Worm (Caenorhabditis elegans) whole organism, mixed stage, embryonic: Measurements from ENCODE around the gene fbxb-116.

Source experiments
- ceh-83 ChIP-seq: fragments of 200-800 bp; sonication (Bioruptor generic); optimal IDR thresholded peaks from 2 replicates; lab custom pipeline; 2018; ENCODE audit warnings: mild to moderate bottlenecking, missing genetic modification characterization, missing compliant biosample characterization
- nhr-28 ChIP-seq: fragments of 150-350 bp; optimal IDR thresholded peaks from 2 replicates; lab custom pipeline; 2014; ENCODE audit warnings: missing biosample characterization, missing genetic modification characterization

- TF ChIP-seq nhr-28 (tag; lab: Kevin White, UChicago): no peak
- TF ChIP-seq ceh-83: no peak
Observed at ce11 chrV:19230413-19230812, 3.2 kb upstream of the fbxb-116 start, which contains the start of gene sqst-3.
